Worm (Caenorhabditis elegans): ENCODE results near the gene ceh-89.

The ceh-89 gene

ce11 chrX:14125870-14126269 is 15.9 kb upstream of the ceh-89 start, which contains the start of gene F28H6.6:
Gene F28H6.6 (minus strand): TSS chrX:14125879.
- TF ChIP-seq eor-1 (tag; optimal IDR thresholded peaks at IDR 0.05) (no peak), nhr-25 (tag; optimal IDR thresholded peaks at IDR 0.05) (no peak), pha-4 (tag; optimal IDR thresholded peaks at IDR 0.05) (peak; percentile 29), lsy-12 (tag; optimal IDR thresholded peaks at IDR 0.05) (no peak)

- no peak for TF ChIP-seq sea-2 (GFP tag; optimal IDR thresholded peaks at IDR 0.05)
- peak; percentile 34 for TF ChIP-seq pha-4 (tag; optimal IDR thresholded peaks at IDR 0.05)
- peak; percentile 16 for TF ChIP-seq lin-15B (tag; optimal IDR thresholded peaks at IDR 0.05)
- peak; percentile 43 for TF ChIP-seq hmg-11 (tag; optimal IDR thresholded peaks at IDR 0.05)
- TF ChIP-seq ceh-16 (tag; optimal IDR thresholded peaks at IDR 0.05), result no peak
- TF ChIP-seq lin-39 (tag; optimal IDR thresholded peaks at IDR 0.05), result peak; percentile 3
- TF ChIP-seq nfya-1 (tag; optimal IDR thresholded peaks at IDR 0.05; ENCODE audit: insufficient read depth), result peak; percentile 31
- peak; percentile 3 for TF ChIP-seq elt-2 (tag; optimal IDR thresholded peaks at IDR 0.05)
Observed at ce11 chrX:14127291-14127922, 14.3 kb upstream of the ceh-89 start, which contains the start of gene F28H6.4. Gene F28H6.4 (plus strand): TSS chrX:14127872.

- TF ChIP-seq pha-4 (tag; optimal IDR thresholded peaks at IDR 0.05) (no peak), skn-1 (tag; optimal IDR thresholded peaks at IDR 0.05) (no peak), ceh-28 (tag; optimal IDR thresholded peaks at IDR 0.05) (no peak), pqm-1 (tag; optimal IDR thresholded peaks at IDR 0.05) (no peak), unc-62 (GFP tag; optimal IDR thresholded peaks at IDR 0.05) (no peak), hmg-11 (tag; optimal IDR thresholded peaks at IDR 0.05) (no peak), eor-1 (tag; optimal IDR thresholded peaks at IDR 0.05) (no peak), egl-5 (tag; optimal IDR thresholded peaks at IDR 0.05) (no peak), nhr-67 (tag; optimal IDR thresholded peaks at IDR 0.05) (no peak), lin-15B (tag; optimal IDR thresholded peaks at IDR 0.05) (no peak), ztf-4 (tag; optimal IDR thresholded peaks at IDR 0.05) (no peak), daf-12 (tag; optimal IDR thresholded peaks at IDR 0.05) (no peak), nhr-25 (tag; optimal IDR thresholded peaks at IDR 0.05) (no peak), ceh-82 (tag; optimal IDR thresholded peaks at IDR 0.05) (no peak)
Observed at ce11 chrX:14131476-14131875, 10.3 kb upstream of the ceh-89 start.

ce11 chrX:14132677-14133076 is 9.1 kb upstream of the ceh-89 start:
- no peak for TF ChIP-seq elt-1 (tag; optimal IDR thresholded peaks at IDR 0.05)
- TF ChIP-seq unc-39 (tag; optimal IDR thresholded peaks at IDR 0.05), result no peak
- TF ChIP-seq mml-1 (tag; optimal IDR thresholded peaks at IDR 0.05), result no peak
- no peak for TF ChIP-seq nhr-23 (tag; optimal IDR thresholded peaks at IDR 0.05)
- no peak for TF ChIP-seq unc-62 (GFP tag; optimal IDR thresholded peaks at IDR 0.05)
- TF ChIP-seq tbx-2 (tag; optimal IDR thresholded peaks at IDR 0.05), result no peak
- no peak for TF ChIP-seq pha-4 (tag; optimal IDR thresholded peaks at IDR 0.05)
- no peak for TF ChIP-seq pqm-1 (tag; optimal IDR thresholded peaks at IDR 0.05)
- no peak for TF ChIP-seq nhr-77 (tag; optimal IDR thresholded peaks at IDR 0.05)

- TF ChIP-seq lin-39 (tag; optimal IDR thresholded peaks at IDR 0.05) (no peak), ztf-11 (tag; optimal IDR thresholded peaks at IDR 0.05) (no peak), skn-1 (tag; optimal IDR thresholded peaks at IDR 0.05) (no peak), snpc-4 (tag; optimal IDR thresholded peaks at IDR 0.05) (no peak), nhr-25 (tag; optimal IDR thresholded peaks at IDR 0.05) (no peak), lin-15B (tag; optimal IDR thresholded peaks at IDR 0.05) (no peak)
Observed at ce11 chrX:14134244-14134643, 7.5 kb upstream of the ceh-89 start, which contains the start of gene F28H6.8. Gene F28H6.8 (minus strand): TSS chrX:14134344.

- TF ChIP-seq mdl-1 (tag; optimal IDR thresholded peaks at IDR 0.05) (no peak), mml-1 (tag; optimal IDR thresholded peaks at IDR 0.05) (no peak), fos-1 (tag; optimal IDR thresholded peaks at IDR 0.05) (no peak), ztf-11 (tag; optimal IDR thresholded peaks at IDR 0.05) (no peak), jun-1 (tag; optimal IDR thresholded peaks at IDR 0.05) (no peak), elt-2 (tag; optimal IDR thresholded peaks at IDR 0.05) (no peak), nhr-77 (tag; optimal IDR thresholded peaks at IDR 0.05) (no peak), tbx-2 (tag; optimal IDR thresholded peaks at IDR 0.05) (no peak), ztf-4 (tag; optimal IDR thresholded peaks at IDR 0.05) (no peak)
Observed at ce11 chrX:14134883-14135282, 6.9 kb upstream of the ceh-89 start.

Measured in whole organism, L3 larva.